Worm (Caenorhabditis elegans) whole organism, L3 larva: ENCODE data around the gene cyp-33D3.

Experiments
- ZK546.5 ChIP-seq: sonication (generic microtip); optimal IDR thresholded peaks from 2 replicates; lab custom pipeline; 2017; ENCODE audit warnings: missing biosample characterization, missing genetic modification characterization
- ceh-16 ChIP-seq: sonication (generic microtip); optimal IDR thresholded peaks from 2 replicates; lab custom pipeline; 2017; ENCODE audit warnings: missing biosample characterization, missing genetic modification characterization
- ceh-82 ChIP-seq: fragments of 150-350 bp; optimal IDR thresholded peaks from 2 replicates; lab custom pipeline; 2014; ENCODE audit warnings: missing biosample characterization, missing genetic modification characterization
- elt-1 ChIP-seq: fragments of 150-350 bp; optimal IDR thresholded peaks from 2 replicates; lab custom pipeline; 2014; ENCODE audit warnings: missing biosample characterization, missing genetic modification characterization
- elt-2 ChIP-seq: sonication (generic microtip); optimal IDR thresholded peaks from 2 replicates; lab custom pipeline; 2016; ENCODE audit warnings: missing genetic modification reagents, mild to moderate bottlenecking, missing genetic modification characterization, missing compliant biosample characterization
- elt-3 ChIP-seq, 3 experiments: fragments of 150-350 bp in 1 of 3; sonication (generic microtip) in 2 of 3; optimal IDR thresholded peaks; 2 replicates in 2 of 3; 4 replicates in 1 of 3; lab custom pipeline; 2014 to 2017; ENCODE audit warnings: missing biosample characterization in 3 of 3, missing genetic modification characterization in 3 of 3
- fkh-10 ChIP-seq: sonication (generic microtip); optimal IDR thresholded peaks from 2 replicates; lab custom pipeline; 2017; ENCODE audit warnings: missing biosample characterization, missing genetic modification reagents, missing genetic modification characterization
- mdl-1 ChIP-seq: fragments of 150-350 bp; optimal IDR thresholded peaks from 2 replicates; lab custom pipeline; 2014; ENCODE audit warnings: missing biosample characterization, missing genetic modification characterization
- nfya-1 ChIP-seq: sonication (generic microtip); optimal IDR thresholded peaks from 2 replicates; lab custom pipeline; 2017; ENCODE audit warnings: missing genetic modification characterization, mild to moderate bottlenecking, missing compliant biosample characterization, antibody characterized with exemption, moderate library complexity; ENCODE audit not compliant: insufficient read depth
- nhr-76 ChIP-seq: fragments of 150-350 bp; sonication (generic microtip); optimal IDR thresholded peaks from 5 replicates; lab custom pipeline; 2014; ENCODE audit warnings: missing biosample characterization, missing genetic modification characterization
- nhr-77 ChIP-seq: fragments of 150-350 bp; optimal IDR thresholded peaks from 2 replicates; lab custom pipeline; 2014; ENCODE audit warnings: missing biosample characterization, missing genetic modification characterization
- pha-4 ChIP-seq: fragments of 150-350 bp; optimal IDR thresholded peaks from 2 replicates; lab custom pipeline; 2014; ENCODE audit warnings: missing biosample characterization, missing genetic modification reagents, missing genetic modification characterization
- skn-1 ChIP-seq: fragments of 150-350 bp; optimal IDR thresholded peaks from 2 replicates; lab custom pipeline; 2014; ENCODE audit warnings: missing biosample characterization, missing genetic modification characterization
- tbx-2 ChIP-seq: sonication (generic microtip); optimal IDR thresholded peaks from 2 replicates; lab custom pipeline; 2016; ENCODE audit warnings: mild to moderate bottlenecking, missing genetic modification characterization, missing compliant biosample characterization

ce11 chrV:18787417-18787918 is 49.6 kb downstream of the cyp-33D3 start, which contains the start of gene Y17D7B.2:
- TF ChIP-seq ceh-16 (no peak), mdl-1 (tag; lab: Kevin White, UChicago) (no peak), skn-1 (tag; lab: Kevin White, UChicago) (no peak), nhr-77 (tag; lab: Kevin White, UChicago) (no peak), elt-1 (tag; lab: Kevin White, UChicago) (no peak), ceh-82 (no peak), elt-2 (tag; lab: Kevin White, UChicago) (peak; percentile 0), tbx-2 (tag; lab: Kevin White, UChicago) (no peak), nfya-1 (tag; lab: Kevin White, UChicago) (no peak), elt-3 (tag; optimal IDR thresholded peaks at IDR 0.05; lab: Kevin White, UChicago) (no peak), pha-4 (tag; lab: Kevin White, UChicago) (no peak), ZK546.5 (no peak), nhr-76 (tag; lab: Kevin White, UChicago) (no peak), fkh-10 (GFP tag; lab: Kevin White, UChicago) (no peak)
